Fruit fly (Drosophila melanogaster) whole organism, embryonic: ENCODE data around the gene CG31213.

ENCODE experiments used
- Antp ChIP-seq: fragments of 200-800 bp; sonication (Bioruptor generic); optimal IDR thresholded peaks from 3 replicates; lab custom pipeline; 2016; ENCODE audit warnings: missing biosample characterization, missing genetic modification characterization
- Atf6 ChIP-seq: fragments of 200-800 bp; sonication (Bioruptor generic); IDR thresholded peaks from 2 replicates; pipeline ENCODE4 v1.3.6; 2022; ENCODE audit warnings: missing biosample characterization, missing genetic modification characterization
- CG10366 ChIP-seq: fragments of 200-800 bp; sonication (Bioruptor generic); IDR thresholded peaks from 2 replicates; pipeline ENCODE4 v1.3.6; 2022; ENCODE audit warnings: missing biosample characterization, missing genetic modification characterization
- CG12391 ChIP-seq: fragments of 200-800 bp; sonication (Bioruptor generic); optimal IDR thresholded peaks from 3 replicates; lab custom pipeline; 2018; ENCODE audit warnings: missing biosample characterization, mild to moderate bottlenecking, missing genetic modification characterization, moderate library complexity
- CG12769 ChIP-seq: fragments of 200-800 bp; sonication (Bioruptor generic); optimal IDR thresholded peaks from 2 replicates; lab custom pipeline; 2019; ENCODE audit warnings: missing biosample characterization, mild to moderate bottlenecking, missing genetic modification characterization, moderate library complexity
- CG13296 ChIP-seq: fragments of 200-800 bp; sonication (Bioruptor generic); optimal IDR thresholded peaks from 3 replicates; lab custom pipeline; 2018; ENCODE audit warnings: missing biosample characterization, mild to moderate bottlenecking, missing genetic modification characterization
- CG13424 ChIP-seq: fragments of 200-800 bp; sonication (Bioruptor generic); optimal IDR thresholded peaks from 2 replicates; lab custom pipeline; 2019; ENCODE audit warnings: missing biosample characterization, mild to moderate bottlenecking, missing genetic modification characterization, moderate library complexity
- CG14860 ChIP-seq: fragments of 200-800 bp; sonication (Bioruptor generic); IDR thresholded peaks from 3 replicates; pipeline ENCODE4 v1.3.6; 2022; ENCODE audit warnings: missing biosample characterization, missing genetic modification characterization; ENCODE audit not compliant: partially characterized antibody
- CG17361 ChIP-seq: fragments of 200-800 bp; sonication (Bioruptor generic); IDR thresholded peaks from 3 replicates; pipeline ENCODE4 v1.3.6; 2022; ENCODE audit warnings: missing biosample characterization, missing genetic modification characterization
- CG18619 ChIP-seq: fragments of 200-800 bp; sonication (Bioruptor generic); optimal IDR thresholded peaks from 3 replicates; lab custom pipeline; 2017; ENCODE audit warnings: missing biosample characterization, mild to moderate bottlenecking, missing genetic modification characterization
- CG30403 ChIP-seq: fragments of 200-800 bp; sonication (Bioruptor generic); optimal IDR thresholded peaks from 3 replicates; lab custom pipeline; 2016; ENCODE audit warnings: missing biosample characterization, missing genetic modification characterization
- CG4328 ChIP-seq: fragments of 200-800 bp; sonication (Bioruptor generic); optimal IDR thresholded peaks from 3 replicates; lab custom pipeline; 2017; ENCODE audit warnings: missing biosample characterization, missing genetic modification reagents, missing genetic modification characterization
- CG43689 ChIP-seq: fragments of 200-800 bp; sonication (Bioruptor generic); IDR thresholded peaks from 2 replicates; pipeline ENCODE4 v1.3.6; 2022; ENCODE audit warnings: missing biosample characterization, missing genetic modification characterization
- CG4707 ChIP-seq: fragments of 200-800 bp; sonication (Bioruptor generic); optimal IDR thresholded peaks from 2 replicates; lab custom pipeline; 2018; ENCODE audit warnings: missing biosample characterization, mild to moderate bottlenecking, missing genetic modification characterization, moderate library complexity
- CG6254 ChIP-seq: fragments of 200-800 bp; sonication (Bioruptor generic); optimal IDR thresholded peaks from 3 replicates; lab custom pipeline; 2017; ENCODE audit warnings: mild to moderate bottlenecking, missing biosample characterization, missing genetic modification reagents, missing genetic modification characterization
- CG6813 ChIP-seq: fragments of 200-800 bp; sonication (Bioruptor generic); optimal IDR thresholded peaks from 2 replicates; lab custom pipeline; 2017; ENCODE audit warnings: missing biosample characterization, missing genetic modification characterization, mild to moderate bottlenecking, moderate library complexity, missing genetic modification reagents
- CG7839 ChIP-seq: fragments of 200-800 bp; sonication (Bioruptor generic); optimal IDR thresholded peaks from 3 replicates; lab custom pipeline; 2018; ENCODE audit warnings: missing biosample characterization, mild to moderate bottlenecking, missing genetic modification characterization, moderate library complexity
- CG8359 ChIP-seq: fragments of 200-800 bp; sonication (Bioruptor generic); optimal IDR thresholded peaks from 2 replicates; lab custom pipeline; 2017; ENCODE audit warnings: missing biosample characterization, mild to moderate bottlenecking, missing genetic modification characterization, borderline replicate concordance
- CTCF ChIP-seq: fragments of 200-800 bp; sonication (Bioruptor generic); optimal IDR thresholded peaks from 2 replicates; lab custom pipeline; 2017; ENCODE audit warnings: missing biosample characterization, mild to moderate bottlenecking, missing genetic modification characterization, moderate library complexity
- Dip3 ChIP-seq: fragments of 200-800 bp; sonication (Bioruptor generic); optimal IDR thresholded peaks from 3 replicates; lab custom pipeline; 2016; ENCODE audit warnings: missing biosample characterization, missing genetic modification characterization
- Dll ChIP-seq: fragments of 200-800 bp; sonication (Bioruptor generic); IDR thresholded peaks from 4 replicates; pipeline ENCODE4 v1.3.6; 2022; ENCODE audit warnings: missing biosample characterization, missing genetic modification characterization; ENCODE audit not compliant: partially characterized antibody
- Dp ChIP-seq: fragments of 200-800 bp; sonication (Bioruptor generic); optimal IDR thresholded peaks from 2 replicates; lab custom pipeline; 2018; ENCODE audit warnings: missing biosample characterization, mild to moderate bottlenecking, missing genetic modification characterization, moderate library complexity
- ERR ChIP-seq: fragments of 200-800 bp; sonication (Bioruptor generic); optimal IDR thresholded peaks from 2 replicates; lab custom pipeline; 2016; ENCODE audit warnings: missing biosample characterization, missing genetic modification characterization
- Elba2 ChIP-seq: fragments of 200-800 bp; sonication (Bioruptor generic); optimal IDR thresholded peaks from 3 replicates; lab custom pipeline; 2016; ENCODE audit warnings: missing biosample characterization, missing genetic modification characterization
- Ets97D ChIP-seq: fragments of 200-800 bp; sonication (Bioruptor generic); optimal IDR thresholded peaks from 3 replicates; lab custom pipeline; 2016; ENCODE audit warnings: missing biosample characterization, missing genetic modification characterization
- HHEX ChIP-seq: fragments of 200-800 bp; sonication (Bioruptor generic); optimal IDR thresholded peaks from 3 replicates; lab custom pipeline; 2017; ENCODE audit warnings: missing biosample characterization, mild to moderate bottlenecking, missing genetic modification characterization, missing genetic modification reagents
- HLHmδ ChIP-seq: fragments of 200-800 bp; sonication (Bioruptor generic); optimal IDR thresholded peaks from 2 replicates; lab custom pipeline; 2018; ENCODE audit warnings: missing biosample characterization, mild to moderate bottlenecking, missing genetic modification characterization, moderate library complexity
- Lpt ChIP-seq: fragments of >200 bp; optimal IDR thresholded peaks from 2 replicates; lab custom pipeline; 2018; ENCODE audit warnings: missing biosample characterization, missing genetic modification characterization
- Myb ChIP-seq: fragments of 200-800 bp; sonication (Bioruptor generic); optimal IDR thresholded peaks from 2 replicates; lab custom pipeline; 2016; ENCODE audit warnings: missing biosample characterization, missing genetic modification characterization
- Oli ChIP-seq: fragments of 200-800 bp; sonication (Bioruptor generic); optimal IDR thresholded peaks from 2 replicates; lab custom pipeline; 2018; ENCODE audit warnings: missing biosample characterization, mild to moderate bottlenecking, missing genetic modification characterization, moderate library complexity
- Optix ChIP-seq: fragments of 200-800 bp; sonication (Bioruptor generic); IDR thresholded peaks from 3 replicates; pipeline ENCODE4 v1.3.6; 2022; ENCODE audit warnings: missing biosample characterization, missing genetic modification characterization
- Ssrp ChIP-seq: fragments of 200-800 bp; sonication (Bioruptor generic); optimal IDR thresholded peaks from 2 replicates; lab custom pipeline; 2018; ENCODE audit warnings: missing biosample characterization, mild to moderate bottlenecking, missing genetic modification characterization, moderate library complexity
- al ChIP-seq: fragments of 200-800 bp; sonication (Bioruptor generic); IDR thresholded peaks from 2 replicates; pipeline ENCODE4 v1.3.6; 2022; ENCODE audit warnings: missing biosample characterization, missing genetic modification characterization
- bigmax ChIP-seq: fragments of 200-800 bp; sonication (Bioruptor generic); optimal IDR thresholded peaks from 2 replicates; lab custom pipeline; 2018; ENCODE audit warnings: missing biosample characterization, mild to moderate bottlenecking, missing genetic modification characterization
- caup ChIP-seq: fragments of 200-800 bp; sonication (Bioruptor generic); optimal IDR thresholded peaks from 3 replicates; lab custom pipeline; 2017; ENCODE audit warnings: missing biosample characterization, mild to moderate bottlenecking, missing genetic modification characterization, moderate library complexity; ENCODE audit not compliant: severe bottlenecking
- dimm ChIP-seq: fragments of 200-800 bp; sonication (Bioruptor generic); IDR thresholded peaks from 2 replicates; pipeline ENCODE4 v1.3.6; 2022; ENCODE audit warnings: missing biosample characterization, missing genetic modification characterization
- dpn ChIP-seq, 2 experiments: fragments of 200-800 bp; sonication (Bioruptor generic); optimal IDR thresholded peaks; 3 replicates each; lab custom pipeline; 2016; ENCODE audit warnings: missing biosample characterization in 2 of 2, missing genetic modification characterization in 2 of 2
- eve ChIP-seq, 2 experiments: fragments of >200 bp; optimal IDR thresholded peaks; 2 replicates each; lab custom pipeline; 2017; ENCODE audit warnings: missing biosample characterization in 2 of 2, missing genetic modification characterization in 2 of 2
- gem ChIP-seq: fragments of 200-800 bp; sonication (Bioruptor generic); optimal IDR thresholded peaks from 2 replicates; lab custom pipeline; 2019; ENCODE audit warnings: missing biosample characterization, mild to moderate bottlenecking, missing genetic modification characterization, moderate library complexity
- hbn ChIP-seq: fragments of 200-800 bp; sonication (Bioruptor generic); IDR thresholded peaks from 2 replicates; pipeline ENCODE4 v1.3.6; 2022; ENCODE audit warnings: missing biosample characterization, missing genetic modification characterization; ENCODE audit not compliant: partially characterized antibody
- insv ChIP-seq, 2 experiments: fragments of 200-800 bp; sonication (Bioruptor generic); optimal IDR thresholded peaks; 3 replicates each; lab custom pipeline; 2016 to 2018; ENCODE audit warnings: missing biosample characterization in 2 of 2, missing genetic modification characterization in 2 of 2
- lbe ChIP-seq: fragments of 200-800 bp; sonication (Bioruptor generic); optimal IDR thresholded peaks from 2 replicates; lab custom pipeline; 2016; ENCODE audit warnings: missing biosample characterization, mild to moderate bottlenecking, missing genetic modification characterization
- lola ChIP-seq, 3 experiments: fragments of >200 bp in 2 of 3; fragments of 200-800 bp in 1 of 3; sonication (Bioruptor generic) in 1 of 3; optimal IDR thresholded peaks; 2 replicates each; lab custom pipeline; 2017 to 2019; ENCODE audit warnings: missing biosample characterization in 3 of 3, missing genetic modification characterization in 3 of 3, mild to moderate bottlenecking in 1 of 3, moderate library complexity in 1 of 3
- maf-S ChIP-seq: fragments of 200-800 bp; sonication (Bioruptor generic); optimal IDR thresholded peaks from 2 replicates; lab custom pipeline; 2016; ENCODE audit warnings: missing biosample characterization, missing genetic modification characterization
- oc ChIP-seq: fragments of 200-800 bp; sonication (Bioruptor generic); optimal IDR thresholded peaks from 2 replicates; lab custom pipeline; 2018; ENCODE audit warnings: missing biosample characterization, mild to moderate bottlenecking, missing genetic modification characterization, moderate library complexity
- pho ChIP-seq: fragments of 200-800 bp; sonication (Bioruptor generic); optimal IDR thresholded peaks from 2 replicates; lab custom pipeline; 2016; ENCODE audit warnings: missing biosample characterization, missing genetic modification characterization
- psq ChIP-seq: fragments of 200-800 bp; sonication (Bioruptor generic); optimal IDR thresholded peaks from 2 replicates; lab custom pipeline; 2017; ENCODE audit warnings: missing biosample characterization, missing genetic modification characterization
- sr ChIP-seq: fragments of 200-800 bp; sonication (Bioruptor generic); IDR thresholded peaks from 3 replicates; pipeline ENCODE4 v1.3.6; 2022; ENCODE audit warnings: missing biosample characterization, missing genetic modification characterization
- unc-4 ChIP-seq: fragments of 200-800 bp; sonication (Bioruptor generic); IDR thresholded peaks from 2 replicates; pipeline ENCODE4 v1.3.6; 2022; ENCODE audit warnings: missing biosample characterization, missing genetic modification characterization; ENCODE audit not compliant: partially characterized antibody
- zf30C ChIP-seq: fragments of 200-800 bp; sonication (Bioruptor generic); optimal IDR thresholded peaks from 3 replicates; lab custom pipeline; 2018; ENCODE audit warnings: missing biosample characterization, mild to moderate bottlenecking, missing genetic modification characterization

CG31213 gene

dm6 chr3R:19998418-19998817, 25.7 kb downstream of the CG31213 start (continued):
- no peak for TF ChIP-seq hbn (GFP tag; lab: Robert Waterston, UW)
- no peak for TF ChIP-seq insv (GFP tag; optimal IDR thresholded peaks at IDR 0.05; lab: Kevin White, UChicago)
- TF ChIP-seq CG17361 (GFP tag; lab: Robert Waterston, UW): peak; percentile 81
- TF ChIP-seq CG18619: peak; percentile 26
- no peak for TF ChIP-seq Dll (GFP tag; lab: Robert Waterston, UW)
- TF ChIP-seq CG4328 (GFP tag; lab: Kevin White, UChicago): no peak
- TF ChIP-seq Myb (GFP tag; lab: Kevin White, UChicago): peak; percentile 49
- no peak for TF ChIP-seq Elba2 (GFP tag; lab: Kevin White, UChicago)
- TF ChIP-seq CG13296 (GFP tag; lab: Kevin White, UChicago): no peak
- TF ChIP-seq zf30C (GFP tag; lab: Kevin White, UChicago): no peak
- TF ChIP-seq bigmax: no peak
- TF ChIP-seq Dip3: peak; percentile 33
- no peak for TF ChIP-seq Lpt
- TF ChIP-seq al (GFP tag; lab: Robert Waterston, UW): no peak
- peak; percentile 41 for TF ChIP-seq maf-S (GFP tag; lab: Kevin White, UChicago)
- TF ChIP-seq CG7839 (tag; lab: Kevin White, UChicago): peak; percentile 75
- peak; percentile 54 for TF ChIP-seq CG4707 (GFP tag; lab: Kevin White, UChicago)
- no peak for TF ChIP-seq pho
- TF ChIP-seq Dp (GFP tag; lab: Kevin White, UChicago): no peak
- peak; percentile 74 for TF ChIP-seq CG13424 (tag; lab: Kevin White, UChicago)
- TF ChIP-seq dpn (GFP tag; optimal IDR thresholded peaks at IDR 0.05; lab: Kevin White, UChicago): peak; percentile 52 to 79
- peak; percentile 62 for TF ChIP-seq CG6813 (GFP tag; lab: Kevin White, UChicago)
- no peak for TF ChIP-seq caup
- peak; percentile 80 for TF ChIP-seq Ssrp
- peak in 1 of 3 experiments; percentile 78 for TF ChIP-seq lola (GFP tag; optimal IDR thresholded peaks at IDR 0.05; lab: Kevin White, UChicago)
- TF ChIP-seq sr (GFP tag; lab: Robert Waterston, UW): peak; percentile 20; the same call in 1 of the 3 replicates
- peak; percentile 47 for TF ChIP-seq HHEX (GFP tag; lab: Kevin White, UChicago)
- no peak for TF ChIP-seq unc-4 (GFP tag; lab: Robert Waterston, UW)
- no peak for TF ChIP-seq CG43689
- peak; percentile 60 for TF ChIP-seq CG12769 (tag; lab: Kevin White, UChicago)
- peak; percentile 79 for TF ChIP-seq CG10366 (GFP tag; lab: Robert Waterston, UW)
- TF ChIP-seq Antp (GFP tag; lab: Kevin White, UChicago): peak; percentile 84
- TF ChIP-seq psq: no peak
- TF ChIP-seq Optix (GFP tag; lab: Robert Waterston, UW): peak; percentile 88
- peak; percentile 33 for TF ChIP-seq CTCF
- TF ChIP-seq HLHmδ (GFP tag; lab: Kevin White, UChicago): no peak
- peak; percentile 38 for TF ChIP-seq CG8359 (GFP tag; lab: Kevin White, UChicago)
- peak; percentile 26; the same call in 1 of the 2 replicates for TF ChIP-seq Atf6 (GFP tag; lab: Robert Waterston, UW)
- TF ChIP-seq lbe (GFP tag; lab: Kevin White, UChicago): no peak
- TF ChIP-seq gem (tag; lab: Kevin White, UChicago): peak; percentile 85
- TF ChIP-seq ERR (GFP tag; lab: Kevin White, UChicago): no peak
- peak; percentile 78 for TF ChIP-seq oc
- TF ChIP-seq CG6254 (GFP tag; lab: Kevin White, UChicago): peak; percentile 81
- TF ChIP-seq CG12391: peak; percentile 77
- TF ChIP-seq Oli: peak; percentile 84
- TF ChIP-seq eve (GFP tag; optimal IDR thresholded peaks at IDR 0.05; lab: Kevin White, UChicago): peak in 1 of 2 experiments; percentile 87
- TF ChIP-seq CG14860 (GFP tag; lab: Robert Waterston, UW): no peak
- TF ChIP-seq Ets97D (GFP tag; lab: Kevin White, UChicago): no peak
- peak; percentile 77 for TF ChIP-seq CG30403 (GFP tag; lab: Kevin White, UChicago)
- TF ChIP-seq dimm (GFP tag; lab: Robert Waterston, UW): 0 out of 2 replicates have a peak, but pooled peaks have one; percentile 43
